Worm (Caenorhabditis elegans) whole organism, L2 larva: ENCODE measurements around the gene H03E18.2.

Source experiments
- C34F6.9 ChIP-seq: fragments of 150-350 bp; optimal IDR thresholded peaks from 2 replicates; lab custom pipeline; 2014; ENCODE audit warnings: missing biosample characterization, missing genetic modification characterization
- F13H6.1 ChIP-seq: sonication (generic microtip); optimal IDR thresholded peaks from 2 replicates; lab custom pipeline; 2016; ENCODE audit warnings: missing genetic modification characterization, missing compliant biosample characterization
- R02D3.7 ChIP-seq: fragments of 150-350 bp; optimal IDR thresholded peaks from 2 replicates; lab custom pipeline; 2014; ENCODE audit warnings: missing biosample characterization, missing genetic modification characterization
- Y55F3AM.14 ChIP-seq: fragments of 200-800 bp; sonication (Bioruptor generic); optimal IDR thresholded peaks from 2 replicates; lab custom pipeline; 2018; ENCODE audit warnings: mild to moderate bottlenecking, missing genetic modification characterization, missing compliant biosample characterization
- ZK546.5 ChIP-seq: sonication (generic microtip); optimal IDR thresholded peaks from 2 replicates; lab custom pipeline; 2017; ENCODE audit warnings: missing biosample characterization, missing genetic modification characterization
- alr-1 ChIP-seq: fragments of 150-350 bp; optimal IDR thresholded peaks from 2 replicates; lab custom pipeline; 2014; ENCODE audit warnings: missing biosample characterization, missing genetic modification characterization
- aly-2 ChIP-seq: fragments of 150-350 bp; optimal IDR thresholded peaks from 2 replicates; lab custom pipeline; 2014; ENCODE audit warnings: missing biosample characterization, missing genetic modification characterization
- ama-1 ChIP-seq: fragments of 150-350 bp; optimal IDR thresholded peaks from 2 replicates; lab custom pipeline; 2018; ENCODE audit warnings: inconsistent platforms
- blmp-1 ChIP-seq: sonication (generic microtip); optimal IDR thresholded peaks from 2 replicates; lab custom pipeline; 2017; ENCODE audit warnings: missing genetic modification characterization, mild to moderate bottlenecking, missing compliant biosample characterization, antibody characterized with exemption, moderate library complexity; ENCODE audit not compliant: insufficient read depth
- ceh-16 ChIP-seq: fragments of 150-350 bp; optimal IDR thresholded peaks from 2 replicates; lab custom pipeline; 2014; ENCODE audit warnings: missing biosample characterization, missing genetic modification characterization
- ceh-82 ChIP-seq: fragments of 150-350 bp; optimal IDR thresholded peaks from 2 replicates; lab custom pipeline; 2014; ENCODE audit warnings: missing biosample characterization, missing genetic modification characterization
- crh-2 ChIP-seq: sonication (generic microtip); optimal IDR thresholded peaks from 2 replicates; lab custom pipeline; 2017; ENCODE audit warnings: missing biosample characterization, missing genetic modification characterization
- egl-27 ChIP-seq: sonication (generic microtip); optimal IDR thresholded peaks from 3 replicates; lab custom pipeline; 2017; ENCODE audit warnings: missing biosample characterization, missing genetic modification reagents, missing genetic modification characterization
- elt-1 ChIP-seq: fragments of 150-350 bp; optimal IDR thresholded peaks from 2 replicates; lab custom pipeline; 2014; ENCODE audit warnings: missing biosample characterization, missing genetic modification characterization
- elt-3 ChIP-seq: sonication (generic microtip); optimal IDR thresholded peaks from 2 replicates; lab custom pipeline; 2017; ENCODE audit warnings: missing biosample characterization, missing genetic modification characterization
- gmeb-1 ChIP-seq: fragments of 150-350 bp; optimal IDR thresholded peaks from 2 replicates; lab custom pipeline; 2014; ENCODE audit warnings: missing biosample characterization, missing genetic modification characterization
- lin-11 ChIP-seq: fragments of 150-350 bp; sonication (generic microtip); optimal IDR thresholded peaks from 2 replicates; lab custom pipeline; 2014; ENCODE audit warnings: missing biosample characterization, missing genetic modification characterization, inconsistent platforms, mixed read lengths
- lin-13 ChIP-seq: fragments of 150-350 bp; optimal IDR thresholded peaks from 2 replicates; lab custom pipeline; 2014; ENCODE audit warnings: missing biosample characterization, missing genetic modification reagents, missing genetic modification characterization
- lin-39 ChIP-seq: fragments of 150-350 bp; optimal IDR thresholded peaks from 2 replicates; lab custom pipeline; 2014; ENCODE audit warnings: missing biosample characterization, missing genetic modification reagents, missing genetic modification characterization
- lsy-2 ChIP-seq, 2 experiments: fragments of 150-350 bp in 1 of 2; sonication (generic microtip) in 1 of 2; optimal IDR thresholded peaks; 2 replicates each; lab custom pipeline; 2014 to 2017; ENCODE audit warnings: missing biosample characterization in 2 of 2, missing genetic modification characterization in 2 of 2
- mab-5 ChIP-seq: fragments of 150-350 bp; optimal IDR thresholded peaks from 2 replicates; lab custom pipeline; 2014; ENCODE audit warnings: missing biosample characterization, missing genetic modification characterization
- mdl-1 ChIP-seq, 2 experiments: fragments of 150-350 bp in 1 of 2; sonication (generic microtip) in 1 of 2; optimal IDR thresholded peaks; 2 replicates each; lab custom pipeline; 2017; ENCODE audit warnings: missing biosample characterization in 2 of 2, missing genetic modification characterization in 2 of 2
- nhr-12 ChIP-seq: fragments of 150-350 bp; optimal IDR thresholded peaks from 2 replicates; lab custom pipeline; 2014; ENCODE audit warnings: missing biosample characterization, missing genetic modification characterization
- nhr-129 ChIP-seq: fragments of 150-350 bp; optimal IDR thresholded peaks from 2 replicates; lab custom pipeline; 2014; ENCODE audit warnings: missing biosample characterization, missing genetic modification characterization
- nhr-21 ChIP-seq: fragments of 150-350 bp; optimal IDR thresholded peaks from 2 replicates; lab custom pipeline; 2014; ENCODE audit warnings: missing biosample characterization, missing genetic modification characterization
- nhr-237 ChIP-seq: fragments of 150-350 bp; optimal IDR thresholded peaks from 2 replicates; lab custom pipeline; 2014; ENCODE audit warnings: missing biosample characterization, missing genetic modification characterization
- nhr-25 ChIP-seq: fragments of 150-350 bp; sonication (generic microtip); optimal IDR thresholded peaks from 3 replicates; lab custom pipeline; 2014; ENCODE audit warnings: missing biosample characterization, missing genetic modification characterization
- nhr-77 ChIP-seq: fragments of 150-350 bp; optimal IDR thresholded peaks from 2 replicates; lab custom pipeline; 2014; ENCODE audit warnings: missing biosample characterization, missing genetic modification characterization
- peb-1 ChIP-seq: fragments of 150-350 bp; optimal IDR thresholded peaks from 2 replicates; lab custom pipeline; 2014; ENCODE audit warnings: missing biosample characterization, missing genetic modification characterization
- sem-4 ChIP-seq: fragments of 150-350 bp; optimal IDR thresholded peaks from 2 replicates; lab custom pipeline; 2014; ENCODE audit warnings: missing biosample characterization, missing genetic modification reagents, missing genetic modification characterization
- sma-3 ChIP-seq: sonication (generic microtip); optimal IDR thresholded peaks from 2 replicates; lab custom pipeline; 2016; ENCODE audit warnings: missing genetic modification reagents, missing genetic modification characterization, missing compliant biosample characterization
- sma-9 ChIP-seq, 2 experiments: fragments of 150-350 bp in 1 of 2; sonication (generic microtip) in 1 of 2; optimal IDR thresholded peaks; 2 replicates each; lab custom pipeline; 2014 to 2016; ENCODE audit warnings: missing genetic modification characterization in 2 of 2, mild to moderate bottlenecking in 1 of 2, missing biosample characterization in 1 of 2, missing compliant biosample characterization in 1 of 2, missing genetic modification reagents in 1 of 2, moderate library complexity in 1 of 2
- snpc-4 ChIP-seq: fragments of 150-350 bp; optimal IDR thresholded peaks from 2 replicates; lab custom pipeline; 2014; ENCODE audit warnings: missing biosample characterization, missing genetic modification characterization
- unc-39 ChIP-seq: fragments of 150-350 bp; optimal IDR thresholded peaks from 2 replicates; lab custom pipeline; 2014; ENCODE audit warnings: missing biosample characterization, missing genetic modification characterization
- unc-55 ChIP-seq: fragments of 150-350 bp; sonication (generic microtip); optimal IDR thresholded peaks from 3 replicates; lab custom pipeline; 2014; ENCODE audit warnings: missing biosample characterization, missing genetic modification reagents, missing genetic modification characterization
- unc-62 ChIP-seq: fragments of 150-350 bp; optimal IDR thresholded peaks from 2 replicates; lab custom pipeline; 2014; ENCODE audit warnings: missing biosample characterization, missing genetic modification reagents, missing genetic modification characterization
- zag-1 ChIP-seq: fragments of 150-350 bp; optimal IDR thresholded peaks from 2 replicates; lab custom pipeline; 2014; ENCODE audit warnings: missing biosample characterization, missing genetic modification characterization
- ztf-1 ChIP-seq: fragments of 200-800 bp; sonication (Bioruptor generic); conservative IDR thresholded peaks from 2 replicates; pipeline ENCODE4 v1.3.6; 2022; ENCODE audit warnings: missing genetic modification characterization, missing compliant biosample characterization
- ztf-4 ChIP-seq: fragments of 150-350 bp; optimal IDR thresholded peaks from 2 replicates; lab custom pipeline; 2014; ENCODE audit warnings: missing biosample characterization, missing genetic modification characterization

The H03E18.2 gene

DNA sequence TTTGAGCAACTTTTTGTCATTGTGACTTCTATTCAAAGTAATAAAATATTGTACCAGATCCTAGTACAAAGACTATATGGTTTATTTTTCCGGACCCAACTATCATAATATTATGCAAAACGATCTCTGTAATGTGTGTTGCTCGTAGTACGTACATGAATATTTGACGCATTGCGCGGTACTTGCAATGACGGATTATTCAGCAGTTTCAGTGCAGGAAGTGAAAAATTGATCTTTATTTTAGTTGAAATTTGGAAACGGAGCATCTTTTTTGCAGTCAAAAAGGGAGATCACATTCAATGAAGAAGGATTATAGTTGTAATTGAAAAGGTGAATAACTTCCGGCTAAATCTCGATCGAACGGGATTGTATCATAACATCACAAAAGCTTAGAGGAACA lies 36.4 kb downstream of the H03E18.2 start:
- TF ChIP-seq lin-39 (tag; lab: Kevin White, UChicago) (no peak), R02D3.7 (no peak), mab-5 (tag; lab: Kevin White, UChicago) (no peak), F13H6.1 (no peak), sma-3 (GFP tag; lab: Kevin White, UChicago) (no peak), unc-39 (no peak), elt-3 (tag; lab: Kevin White, UChicago) (no peak)
- TF ChIP-seq, all 48 proteins: peak for 0

DNA sequence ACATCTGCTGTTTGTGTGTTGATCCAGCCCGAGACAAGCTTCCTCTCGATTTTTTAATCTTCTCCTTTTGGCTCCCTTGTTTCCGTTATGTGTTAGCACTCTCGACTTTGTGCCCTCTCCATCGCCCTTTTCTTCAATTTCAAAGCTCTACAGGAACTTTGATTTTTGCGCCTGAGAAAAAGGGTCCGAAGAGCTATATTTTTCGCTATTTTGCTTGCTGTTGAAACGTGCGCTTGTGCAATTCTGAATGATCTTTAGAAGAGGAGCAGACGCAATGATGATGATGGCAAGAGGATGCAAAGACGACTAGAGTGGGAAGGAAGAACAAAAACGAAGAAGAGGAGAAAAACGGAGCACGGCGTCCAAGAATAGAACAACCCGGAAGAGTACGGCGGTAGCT lies 38.6 kb downstream of the H03E18.2 start:
- TF ChIP-seq zag-1 (peak; percentile 74), sem-4 (no peak), elt-1 (tag; lab: Kevin White, UChicago) (no peak), aly-2 (tag; lab: Kevin White, UChicago) (no peak), C34F6.9 (tag; lab: Kevin White, UChicago) (peak; percentile 24), nhr-25 (tag; lab: Kevin White, UChicago) (no peak), nhr-21 (tag; lab: Kevin White, UChicago) (no peak), lin-13 (GFP tag; lab: Kevin White, UChicago) (no peak), crh-2 (peak; percentile 35), sma-3 (GFP tag; lab: Kevin White, UChicago) (no peak), lin-11 (tag; lab: Kevin White, UChicago) (no peak), sma-9 (GFP tag; optimal IDR thresholded peaks at IDR 0.05; lab: Kevin White, UChicago) (peak; percentile 22), sma-9 (tag; optimal IDR thresholded peaks at IDR 0.05; lab: Kevin White, UChicago) (no peak), ZK546.5 (tag; lab: Kevin White, UChicago) (no peak), elt-3 (tag; lab: Kevin White, UChicago) (no peak), nhr-237 (tag; lab: Kevin White, UChicago) (no peak), F13H6.1 (peak; percentile 38), mdl-1 (tag; optimal IDR thresholded peaks at IDR 0.05; lab: Kevin White, UChicago) (peak; percentile 67 to 72), unc-55 (peak; percentile 30), ceh-16 (no peak), lsy-2 (tag; optimal IDR thresholded peaks at IDR 0.05; lab: Kevin White, UChicago) (peak in 1 of 2 experiments; percentile 23), egl-27 (peak; percentile 30), nhr-12 (tag; lab: Kevin White, UChicago) (no peak), nhr-129 (peak; percentile 49), nhr-77 (tag; lab: Kevin White, UChicago) (no peak), gmeb-1 (tag; lab: Kevin White, UChicago) (no peak), ztf-1 (GFP tag; lab: Robert Waterston, UW) (no peak)
- TF ChIP-seq, all 48 proteins: peak for 10

DNA sequence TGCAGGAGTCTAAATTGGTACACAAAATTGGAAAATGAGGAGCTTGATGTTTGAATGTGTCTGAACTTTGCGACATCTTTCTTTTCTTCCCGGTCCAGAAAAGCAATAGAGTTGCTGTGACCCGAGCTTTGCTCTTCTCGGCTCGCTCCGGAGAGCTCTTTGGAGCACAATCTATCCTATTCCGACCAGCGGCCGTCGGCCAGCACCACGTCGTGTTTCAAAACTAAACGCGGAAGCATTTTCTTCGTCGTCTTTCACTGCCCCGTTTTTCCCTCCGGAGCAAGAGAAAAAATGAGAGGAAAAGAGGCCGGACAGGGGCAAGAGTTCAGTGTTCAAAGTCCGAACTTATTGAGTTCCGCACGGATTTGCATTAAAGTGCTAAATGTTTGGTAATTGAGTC lies 41.3 kb downstream of the H03E18.2 start:
- TF ChIP-seq mdl-1 (tag; optimal IDR thresholded peaks at IDR 0.05; lab: Kevin White, UChicago) (peak in 1 of 2 experiments; percentile 25), alr-1 (tag; lab: Kevin White, UChicago) (no peak), elt-3 (tag; lab: Kevin White, UChicago) (no peak), unc-62 (GFP tag; lab: Kevin White, UChicago) (no peak), ztf-4 (tag; lab: Kevin White, UChicago) (no peak), ceh-82 (tag; lab: Kevin White, UChicago) (no peak), sma-3 (GFP tag; lab: Kevin White, UChicago) (no peak), egl-27 (peak; percentile 16), crh-2 (no peak), sem-4 (no peak), ZK546.5 (tag; lab: Kevin White, UChicago) (no peak), R02D3.7 (no peak), nhr-25 (tag; lab: Kevin White, UChicago) (no peak), nhr-21 (tag; lab: Kevin White, UChicago) (no peak), ceh-16 (no peak), sma-9 (GFP tag; optimal IDR thresholded peaks at IDR 0.05; lab: Kevin White, UChicago) (peak; percentile 34), sma-9 (tag; optimal IDR thresholded peaks at IDR 0.05; lab: Kevin White, UChicago) (no peak), Y55F3AM.14 (GFP tag; lab: Kevin White, UChicago) (no peak), peb-1 (tag; lab: Kevin White, UChicago) (no peak), blmp-1 (tag; lab: Kevin White, UChicago) (no peak), F13H6.1 (peak; percentile 6), unc-39 (no peak), ama-1 (lab: Kevin White, UChicago) (no peak), elt-1 (tag; lab: Kevin White, UChicago) (no peak), zag-1 (peak; percentile 23), lsy-2 (tag; optimal IDR thresholded peaks at IDR 0.05; lab: Kevin White, UChicago) (no peak), lin-39 (tag; lab: Kevin White, UChicago) (no peak), snpc-4 (tag; lab: Kevin White, UChicago) (no peak), nhr-77 (tag; lab: Kevin White, UChicago) (no peak), nhr-129 (no peak)
